Worm (Caenorhabditis elegans) whole organism, early embryonic: Measurements from ENCODE around the gene dhhc-8.

ENCODE experiments used
- F13C5.2 ChIP-seq: sonication (generic microtip); optimal IDR thresholded peaks from 2 replicates; lab custom pipeline; 2017; ENCODE audit warnings: mild to moderate bottlenecking, missing genetic modification characterization, inconsistent platforms, missing compliant biosample characterization
- aly-1 ChIP-seq: sonication (generic microtip); optimal IDR thresholded peaks from 2 replicates; lab custom pipeline; 2016; ENCODE audit warnings: missing genetic modification characterization, missing compliant biosample characterization
- ama-1 ChIP-seq: fragments of 150-350 bp; optimal IDR thresholded peaks from 2 replicates; lab custom pipeline; 2014
- ceh-13 ChIP-seq: fragments of 200-800 bp; sonication (Bioruptor generic); optimal IDR thresholded peaks from 2 replicates; lab custom pipeline; 2018; ENCODE audit warnings: mild to moderate bottlenecking, missing genetic modification characterization, missing compliant biosample characterization
- hmg-4 ChIP-seq: fragments of 200-800 bp; sonication (Bioruptor generic); optimal IDR thresholded peaks from 2 replicates; lab custom pipeline; 2018; ENCODE audit warnings: mild to moderate bottlenecking, missing genetic modification characterization, missing compliant biosample characterization
- scrt-1 ChIP-seq: fragments of 200-800 bp; sonication (Bioruptor generic); IDR thresholded peaks from 2 replicates; pipeline ENCODE4 v1.3.6; 2022; ENCODE audit warnings: missing genetic modification characterization, missing compliant biosample characterization
- sea-1 ChIP-seq: fragments of 200-800 bp; sonication (Bioruptor generic); conservative IDR thresholded peaks from 2 replicates; pipeline ENCODE4 v1.3.6; 2022; ENCODE audit warnings: missing genetic modification characterization, missing compliant biosample characterization
- tbx-11 ChIP-seq: fragments of 200-800 bp; sonication (Bioruptor generic); IDR thresholded peaks from 2 replicates; pipeline ENCODE4 v1.3.6; 2022; ENCODE audit warnings: missing genetic modification characterization, missing compliant biosample characterization
- tra-4 ChIP-seq: sonication (generic microtip); optimal IDR thresholded peaks from 2 replicates; lab custom pipeline; 2017; ENCODE audit warnings: missing genetic modification characterization, missing compliant biosample characterization

- TF ChIP-seq tbx-11 (GFP tag; lab: Robert Waterston, UW) (no peak), aly-1 (tag; lab: Kevin White, UChicago) (no peak), hmg-4 (GFP tag; lab: Kevin White, UChicago) (no peak), sea-1 (no peak), F13C5.2 (no peak), ama-1 (no peak), scrt-1 (GFP tag; lab: Robert Waterston, UW) (no peak), tra-4 (tag; lab: Kevin White, UChicago) (no peak), ceh-13 (no peak)
Measured at ce11 chrIII:13066828-13067227, 40.6 kb upstream of the dhhc-8 start.
